Worm (Caenorhabditis elegans): ENCODE data around the gene pigw-1.

pigw-1 gene

ce11 chrII:2829482-2829881 lies 55.2 kb downstream of the pigw-1 start:
- no peak for TF ChIP-seq C34B4.2 (tag; optimal IDR thresholded peaks at IDR 0.05)
- TF ChIP-seq grh-1 (GFP tag; IDR thresholded peaks at IDR 0.05) = no peak
- TF ChIP-seq lin-14 (GFP tag; optimal IDR thresholded peaks at IDR 0.05) = no peak
- no peak for TF ChIP-seq unc-30 (tag; optimal IDR thresholded peaks at IDR 0.05)
- no peak for TF ChIP-seq egl-13 (tag; optimal IDR thresholded peaks at IDR 0.05)
- no peak for TF ChIP-seq nhr-84 (tag; optimal IDR thresholded peaks at IDR 0.05)
- TF ChIP-seq vab-15 (tag; optimal IDR thresholded peaks at IDR 0.05) = no peak
- no peak for TF ChIP-seq nhr-71 (tag; optimal IDR thresholded peaks at IDR 0.05)
- no peak for TF ChIP-seq snpc-4 (tag; optimal IDR thresholded peaks at IDR 0.05)
- no peak for TF ChIP-seq zag-1 (tag; optimal IDR thresholded peaks at IDR 0.05)
- no peak for TF ChIP-seq nhr-85 (tag)
- TF ChIP-seq fkh-10 (GFP tag; optimal IDR thresholded peaks at IDR 0.05) = no peak
- TF ChIP-seq tbx-2 (tag; optimal IDR thresholded peaks at IDR 0.05) = no peak
- no peak for TF ChIP-seq C04F5.9 (tag; optimal IDR thresholded peaks at IDR 0.05)
- no peak for TF ChIP-seq tlp-1 (tag; optimal IDR thresholded peaks at IDR 0.05)
- TF ChIP-seq mep-1 (tag; optimal IDR thresholded peaks at IDR 0.05) = no peak
- no peak for TF ChIP-seq nhr-77 (tag; optimal IDR thresholded peaks at IDR 0.05)
- no peak for TF ChIP-seq blmp-1 (tag; optimal IDR thresholded peaks at IDR 0.05)
- no peak for TF ChIP-seq unc-98 (GFP tag; IDR thresholded peaks at IDR 0.05)

DNA sequence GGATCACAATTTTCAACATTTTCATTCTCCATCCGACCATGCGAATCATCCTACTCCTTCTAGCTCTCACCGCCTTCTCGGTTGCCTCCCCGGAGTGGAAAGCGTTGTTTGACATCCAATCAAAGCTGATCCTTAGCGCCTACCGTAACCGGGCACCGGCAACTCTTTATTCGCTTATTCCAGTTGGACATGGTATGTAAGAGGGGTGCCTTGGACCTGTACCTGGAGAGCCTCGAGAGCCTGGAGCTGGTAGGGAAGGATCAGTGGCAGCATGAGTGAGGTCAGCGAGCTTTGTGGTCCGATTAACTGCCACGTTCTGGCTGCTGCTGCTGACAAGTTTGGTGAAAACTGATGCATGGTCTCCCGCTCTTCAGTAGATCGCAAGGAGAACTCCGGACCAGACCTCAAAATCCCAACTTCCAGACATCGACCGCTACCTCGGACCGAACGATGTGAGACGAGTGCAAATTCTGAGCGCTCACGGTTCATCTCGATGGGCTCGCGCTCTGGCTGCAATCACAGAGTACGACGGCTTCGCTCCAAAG lies 56.8 kb downstream of the pigw-1 start, which contains the start of gene K12H6.8:
K12H6.8 (plus strand) TSS at position 38 of the 545 bp plus-strand sequence.
- TF ChIP-seq zip-4 (GFP tag; optimal IDR thresholded peaks at IDR 0.05) (no peak), hlh-17 (GFP tag; optimal IDR thresholded peaks at IDR 0.05; ENCODE audit: borderline replicate concordance) (no peak), nhr-47 (tag; optimal IDR thresholded peaks at IDR 0.05) (no peak)

All from whole organism, L1 larva.